Worm (Caenorhabditis elegans) whole organism, early embryonic: ENCODE results near the gene dct-8.

Experiments
- ama-1 ChIP-seq: fragments of 150-350 bp; optimal IDR thresholded peaks from 2 replicates; lab custom pipeline; 2014
- flt-1 ChIP-seq: fragments of 200-800 bp; sonication (Bioruptor generic); IDR thresholded peaks from 2 replicates; pipeline ENCODE4 v1.3.6; 2022; ENCODE audit warnings: missing genetic modification characterization, missing compliant biosample characterization
- hmg-4 ChIP-seq: fragments of 200-800 bp; sonication (Bioruptor generic); optimal IDR thresholded peaks from 2 replicates; lab custom pipeline; 2018; ENCODE audit warnings: mild to moderate bottlenecking, missing genetic modification characterization, missing compliant biosample characterization
- tbx-37 ChIP-seq: fragments of 200-800 bp; sonication (Bioruptor generic); conservative IDR thresholded peaks from 2 replicates; pipeline ENCODE4 v1.3.6; 2022; ENCODE audit warnings: missing genetic modification reagents, missing genetic modification characterization, missing compliant biosample characterization
- tra-4 ChIP-seq: sonication (generic microtip); optimal IDR thresholded peaks from 2 replicates; lab custom pipeline; 2017; ENCODE audit warnings: missing genetic modification characterization, missing compliant biosample characterization

DNA sequence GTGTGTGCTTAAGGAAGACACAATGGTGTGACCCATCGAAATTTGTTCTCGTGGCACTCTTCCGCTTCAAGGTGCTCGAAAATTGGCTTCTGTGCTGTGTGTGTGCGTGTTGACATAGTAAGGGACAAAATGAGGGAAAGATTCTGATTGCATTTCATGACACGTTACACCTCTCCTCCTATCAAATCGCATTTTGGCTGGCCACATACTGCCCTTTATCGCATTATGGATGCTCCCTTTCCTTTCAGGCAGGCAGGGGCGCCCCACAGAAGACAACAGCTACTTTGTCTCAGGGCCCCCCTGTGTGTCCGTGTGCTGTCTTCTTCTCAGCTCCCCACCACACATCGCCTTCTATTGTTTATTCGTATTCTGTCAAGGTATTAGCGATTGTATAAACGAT is 47.4 kb upstream of the dct-8 start:
- TF ChIP-seq hmg-4, result no peak
- TF ChIP-seq flt-1 (GFP tag; lab: Robert Waterston, UW), result no peak
- no peak for TF ChIP-seq ama-1 (lab: Kevin White, UChicago)
- TF ChIP-seq tbx-37 (GFP tag; lab: Robert Waterston, UW), result no peak
- TF ChIP-seq tra-4 (tag; lab: Kevin White, UChicago), result no peak
